Fruit fly (Drosophila melanogaster) S2 (cell line): ENCODE data around the gene TotZ.

ENCODE experiments used
- CG8478 ChIP-seq: fragments of >200 bp; optimal IDR thresholded peaks from 2 replicates; lab custom pipeline; 2018
- CTCF ChIP-seq, 2 experiments: fragments of >200 bp; optimal IDR thresholded peaks; 2 replicates each; lab custom pipeline; 2018

DNA sequence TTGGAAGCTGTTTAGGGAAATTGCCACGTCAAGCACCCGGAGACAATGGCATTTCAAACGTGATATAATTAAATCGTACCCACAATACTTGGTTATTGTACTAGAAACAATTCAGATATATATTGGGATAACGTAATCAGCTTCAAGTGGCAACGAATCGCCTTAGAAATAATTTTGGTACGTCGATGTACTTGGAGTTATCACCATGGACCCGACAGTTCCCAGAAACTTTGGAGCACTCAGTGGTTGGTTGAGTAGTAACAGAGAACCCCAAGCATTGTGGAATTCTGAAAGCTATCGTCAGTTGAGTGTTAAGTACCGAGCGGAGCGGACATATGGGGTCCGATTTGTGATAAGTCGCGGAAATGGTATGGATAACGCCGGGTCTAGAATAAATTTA, 35.7 kb upstream of the TotZ start, which contains the start of gene CG15695:
- TF ChIP-seq CG8478 (no peak), CTCF (optimal IDR thresholded peaks at IDR 0.05; lab: Kevin White, UChicago) (no peak)
